Fruit fly (Drosophila melanogaster): ENCODE data around the gene CG32091.
A peak's percentile ranks its signal among the peaks of the same experiment; 100 is the strongest.

CG32091 gene

dm6 chr3L:11631092-11631491, at the start of gene CG32091:
TSS of gene CG32091 (plus strand) at chr3L:11631392.
- TF ChIP-seq CG16779 (GFP tag; IDR thresholded peaks at IDR 0.05), result 0 out of 2 replicates have a peak, but pooled peaks have one; percentile 11
- no peak for TF ChIP-seq Deaf1 (tag; optimal IDR thresholded peaks at IDR 0.05)
- 0 out of 2 replicates have a peak, but pooled peaks have one; percentile 20 for TF ChIP-seq rib (GFP tag; IDR thresholded peaks at IDR 0.05)

dm6 chr3L:11582097-11582496, 49.1 kb upstream of the CG32091 start, which contains the start of gene CG33269:
TSS of gene CG33269 (minus strand) at chr3L:11582197.
- TF ChIP-seq CG5180 (GFP tag; optimal IDR thresholded peaks at IDR 0.05) (no peak), usp (GFP tag; optimal IDR thresholded peaks at IDR 0.05) (no peak)

dm6 chr3L:11583964-11584363, 47.2 kb upstream of the CG32091 start, which contains the start of gene CG32086:
TSS of gene CG32086 (minus strand) at chr3L:11584064.
- TF ChIP-seq CG8281 (tag; optimal IDR thresholded peaks at IDR 0.05) (no peak), fru (optimal IDR thresholded peaks at IDR 0.05) (no peak), CG2129 (GFP tag; IDR thresholded peaks at IDR 0.05; ENCODE audit: partially characterized antibody) (no peak), Myb (GFP tag; optimal IDR thresholded peaks at IDR 0.05) (no peak), CG11696 (GFP tag; IDR thresholded peaks at IDR 0.05) (no peak), pum (GFP tag; optimal IDR thresholded peaks at IDR 0.05) (no peak), chinmo (GFP tag; IDR thresholded peaks at IDR 0.05; ENCODE audit: partially characterized antibody) (no peak), z (GFP tag; IDR thresholded peaks at IDR 0.05) (no peak), Rx (GFP tag; IDR thresholded peaks at IDR 0.05) (no peak), CG30431 (GFP tag; optimal IDR thresholded peaks at IDR 0.05) (no peak), CG3847 (GFP tag; IDR thresholded peaks at IDR 0.05) (no peak), CG9727 (GFP tag; optimal IDR thresholded peaks at IDR 0.05) (no peak), unc-4 (GFP tag; IDR thresholded peaks at IDR 0.05; ENCODE audit: partially characterized antibody) (no peak), ATbp (GFP tag; optimal IDR thresholded peaks at IDR 0.05) (no peak), tap (tag; optimal IDR thresholded peaks at IDR 0.05) (no peak), CG34224 (GFP tag; IDR thresholded peaks at IDR 0.05; ENCODE audit: partially characterized antibody) (no peak), ranshi (GFP tag; IDR thresholded peaks at IDR 0.05) (no peak), pfk (GFP tag; optimal IDR thresholded peaks at IDR 0.05) (no peak), CG17612 (GFP tag; IDR thresholded peaks at IDR 0.05) (no peak), MBD-R2 (GFP tag; IDR thresholded peaks at IDR 0.05) (no peak)

- no peak for TF ChIP-seq CG10565 (GFP tag; optimal IDR thresholded peaks at IDR 0.05)
- no peak for TF ChIP-seq CG4707 (GFP tag; optimal IDR thresholded peaks at IDR 0.05)
- TF ChIP-seq hbn (GFP tag; IDR thresholded peaks at IDR 0.05; ENCODE audit: partially characterized antibody), result no peak
- TF ChIP-seq Pdp1 (GFP tag; optimal IDR thresholded peaks at IDR 0.05), result peak in 1 of 2 experiments; percentile 69
- TF ChIP-seq so (GFP tag; IDR thresholded peaks at IDR 0.05), result 0 out of 3 replicates have a peak, but pooled peaks have one; percentile 7
- TF ChIP-seq CG1792 (GFP tag; optimal IDR thresholded peaks at IDR 0.05), result no peak
- no peak for TF ChIP-seq CG3281 (GFP tag; optimal IDR thresholded peaks at IDR 0.05)
- no peak for TF ChIP-seq Hmr (GFP tag; optimal IDR thresholded peaks at IDR 0.05)
- TF ChIP-seq pros (GFP tag; optimal IDR thresholded peaks at IDR 0.05), result peak; percentile 87
- no peak for TF ChIP-seq Hr51 (GFP tag; optimal IDR thresholded peaks at IDR 0.05)
- TF ChIP-seq unc-4 (GFP tag; IDR thresholded peaks at IDR 0.05; ENCODE audit: partially characterized antibody), result no peak
- TF ChIP-seq CG11695 (GFP tag; IDR thresholded peaks at IDR 0.05), result no peak
- no peak for TF ChIP-seq CG8089 (GFP tag; optimal IDR thresholded peaks at IDR 0.05)
- no peak for TF ChIP-seq ash1 (GFP tag; optimal IDR thresholded peaks at IDR 0.05)
- no peak for TF ChIP-seq dpn (GFP tag; optimal IDR thresholded peaks at IDR 0.05)
- no peak for TF ChIP-seq hkb (optimal IDR thresholded peaks at IDR 0.05)
- peak; percentile 16; the same call in 1 of the 2 replicates for TF ChIP-seq hkb (GFP tag; IDR thresholded peaks at IDR 0.05)
- peak; percentile 20 for TF ChIP-seq CG6813 (GFP tag; optimal IDR thresholded peaks at IDR 0.05)
- no peak for TF ChIP-seq CG2678 (tag; optimal IDR thresholded peaks at IDR 0.05)
- peak in 1 of 2 experiments; percentile 92 for TF ChIP-seq Hr78 (GFP tag; optimal IDR thresholded peaks at IDR 0.05)
- no peak for TF ChIP-seq vvl (GFP tag; IDR thresholded peaks at IDR 0.05)
- TF ChIP-seq CG18619 (GFP tag; optimal IDR thresholded peaks at IDR 0.05), result no peak
Observed at dm6 chr3L:11586794-11587462, 44.3 kb upstream of the CG32091 start.
